Worm (Caenorhabditis elegans) whole organism, late embryonic: ENCODE results near the gene nhr-39.

ENCODE experiments used
- C38D4.7 ChIP-seq: fragments of 200-800 bp; sonication (Bioruptor generic); optimal IDR thresholded peaks from 2 replicates; lab custom pipeline; 2018; ENCODE audit warnings: mild to moderate bottlenecking, missing genetic modification characterization, moderate library complexity, missing compliant biosample characterization
- T23F11.4 ChIP-seq: fragments of 200-800 bp; sonication (Bioruptor generic); optimal IDR thresholded peaks from 2 replicates; lab custom pipeline; 2018; ENCODE audit warnings: mild to moderate bottlenecking, missing genetic modification characterization, missing compliant biosample characterization
- ahr-1 ChIP-seq: sonication (generic microtip); optimal IDR thresholded peaks from 2 replicates; lab custom pipeline; 2016; ENCODE audit warnings: missing genetic modification characterization, missing compliant biosample characterization
- ceh-18 ChIP-seq: sonication (generic microtip); optimal IDR thresholded peaks from 2 replicates; lab custom pipeline; 2016; ENCODE audit warnings: missing genetic modification characterization, missing compliant biosample characterization
- ceh-2 ChIP-seq: sonication (generic microtip); optimal IDR thresholded peaks from 2 replicates; lab custom pipeline; 2016; ENCODE audit warnings: missing genotype, missing genetic modification characterization, missing compliant biosample characterization
- ceh-22 ChIP-seq: sonication (generic microtip); optimal IDR thresholded peaks from 2 replicates; lab custom pipeline; 2017; ENCODE audit warnings: missing biosample characterization, missing genetic modification characterization
- ceh-31 ChIP-seq: sonication (generic microtip); optimal IDR thresholded peaks from 2 replicates; lab custom pipeline; 2016; ENCODE audit warnings: missing genetic modification characterization, missing compliant biosample characterization
- ceh-48 ChIP-seq: sonication (generic microtip); optimal IDR thresholded peaks from 2 replicates; lab custom pipeline; 2016; ENCODE audit warnings: missing genetic modification characterization, inconsistent platforms, missing compliant biosample characterization
- ceh-9 ChIP-seq: sonication (generic microtip); optimal IDR thresholded peaks from 2 replicates; lab custom pipeline; 2016; ENCODE audit warnings: mild to moderate bottlenecking, missing genetic modification characterization, inconsistent platforms, missing compliant biosample characterization
- dve-1 ChIP-seq: sonication (generic microtip); optimal IDR thresholded peaks from 2 replicates; lab custom pipeline; 2017; ENCODE audit warnings: antibody characterized with exemption, mild to moderate bottlenecking, missing genetic modification characterization, missing compliant biosample characterization
- elt-4 ChIP-seq: sonication (generic microtip); optimal IDR thresholded peaks from 2 replicates; lab custom pipeline; 2016; ENCODE audit warnings: missing genetic modification characterization, missing compliant biosample characterization
- ets-4 ChIP-seq: sonication (generic microtip); optimal IDR thresholded peaks from 2 replicates; lab custom pipeline; 2016; ENCODE audit warnings: missing genetic modification characterization, missing compliant biosample characterization
- fkh-10 ChIP-seq: fragments of 150-350 bp; optimal IDR thresholded peaks from 2 replicates; lab custom pipeline; 2014; ENCODE audit warnings: missing biosample characterization, missing genetic modification reagents, missing genetic modification characterization
- gmeb-2 ChIP-seq: sonication (generic microtip); optimal IDR thresholded peaks from 2 replicates; lab custom pipeline; 2016; ENCODE audit warnings: missing genetic modification characterization, inconsistent platforms, missing compliant biosample characterization
- hlh-30 ChIP-seq: sonication (generic microtip); optimal IDR thresholded peaks from 2 replicates; lab custom pipeline; 2017; ENCODE audit warnings: antibody characterized with exemption, missing genetic modification characterization, missing compliant biosample characterization; ENCODE audit not compliant: insufficient read depth
- hlh-6 ChIP-seq: sonication (generic microtip); optimal IDR thresholded peaks from 2 replicates; lab custom pipeline; 2016; ENCODE audit warnings: missing genotype, missing genetic modification characterization, missing compliant biosample characterization
- lin-11 ChIP-seq: fragments of 200-800 bp; sonication (Bioruptor generic); optimal IDR thresholded peaks from 2 replicates; lab custom pipeline; 2018; ENCODE audit warnings: mild to moderate bottlenecking, missing genetic modification characterization, missing compliant biosample characterization
- mec-3 ChIP-seq: sonication (generic microtip); optimal IDR thresholded peaks from 2 replicates; lab custom pipeline; 2016; ENCODE audit warnings: borderline replicate concordance, missing genetic modification characterization, missing compliant biosample characterization
- nfya-1 ChIP-seq: sonication (generic microtip); optimal IDR thresholded peaks from 2 replicates; lab custom pipeline; 2017; ENCODE audit warnings: missing genetic modification characterization, mild to moderate bottlenecking, missing compliant biosample characterization, antibody characterized with exemption, moderate library complexity
- nhr-11 ChIP-seq: fragments of 150-350 bp; optimal IDR thresholded peaks from 2 replicates; lab custom pipeline; 2014; ENCODE audit warnings: missing biosample characterization, missing genetic modification characterization
- npax-4 ChIP-seq: sonication (generic microtip); optimal IDR thresholded peaks from 2 replicates; lab custom pipeline; 2016; ENCODE audit warnings: missing genetic modification characterization, missing compliant biosample characterization
- pha-4 ChIP-seq: fragments of 150-350 bp; optimal IDR thresholded peaks from 2 replicates; lab custom pipeline; 2018; ENCODE audit warnings: missing biosample characterization, missing genetic modification reagents, missing genetic modification characterization
- pqm-1 ChIP-seq: sonication (generic microtip); optimal IDR thresholded peaks from 2 replicates; lab custom pipeline; 2016; ENCODE audit warnings: missing genetic modification characterization, missing compliant biosample characterization
- rnt-1 ChIP-seq: sonication (generic microtip); optimal IDR thresholded peaks from 2 replicates; lab custom pipeline; 2016; ENCODE audit warnings: missing genetic modification characterization, missing compliant biosample characterization
- sdc-2 ChIP-seq: sonication (generic microtip); optimal IDR thresholded peaks from 2 replicates; lab custom pipeline; 2016; ENCODE audit warnings: missing genotype, missing genetic modification characterization, missing compliant biosample characterization
- sox-2 ChIP-seq: fragments of 200-800 bp; sonication (Bioruptor generic); IDR thresholded peaks from 2 replicates; pipeline ENCODE4 v1.3.6; 2022; ENCODE audit warnings: missing genetic modification reagents, missing genetic modification characterization, missing compliant biosample characterization
- syd-9 ChIP-seq: sonication (generic microtip); optimal IDR thresholded peaks from 2 replicates; lab custom pipeline; 2016; ENCODE audit warnings: mild to moderate bottlenecking, missing genetic modification characterization, moderate library complexity, missing compliant biosample characterization
- tbx-2 ChIP-seq: sonication (generic microtip); optimal IDR thresholded peaks from 2 replicates; lab custom pipeline; 2016; ENCODE audit warnings: missing genetic modification characterization, missing compliant biosample characterization
- ttx-3 ChIP-seq: sonication (generic microtip); optimal IDR thresholded peaks from 2 replicates; lab custom pipeline; 2016; ENCODE audit warnings: missing genetic modification reagents, missing genetic modification characterization, missing compliant biosample characterization
- unc-42 ChIP-seq: sonication (generic microtip); optimal IDR thresholded peaks from 2 replicates; lab custom pipeline; 2016; ENCODE audit warnings: missing genotype, missing genetic modification characterization, missing compliant biosample characterization
- unc-86 ChIP-seq: sonication (generic microtip); optimal IDR thresholded peaks from 2 replicates; lab custom pipeline; 2016; ENCODE audit warnings: missing genetic modification characterization, missing compliant biosample characterization
- zip-5 ChIP-seq: sonication (generic microtip); optimal IDR thresholded peaks from 2 replicates; lab custom pipeline; 2016; ENCODE audit warnings: missing genetic modification characterization, missing compliant biosample characterization

nhr-39 gene

DNA sequence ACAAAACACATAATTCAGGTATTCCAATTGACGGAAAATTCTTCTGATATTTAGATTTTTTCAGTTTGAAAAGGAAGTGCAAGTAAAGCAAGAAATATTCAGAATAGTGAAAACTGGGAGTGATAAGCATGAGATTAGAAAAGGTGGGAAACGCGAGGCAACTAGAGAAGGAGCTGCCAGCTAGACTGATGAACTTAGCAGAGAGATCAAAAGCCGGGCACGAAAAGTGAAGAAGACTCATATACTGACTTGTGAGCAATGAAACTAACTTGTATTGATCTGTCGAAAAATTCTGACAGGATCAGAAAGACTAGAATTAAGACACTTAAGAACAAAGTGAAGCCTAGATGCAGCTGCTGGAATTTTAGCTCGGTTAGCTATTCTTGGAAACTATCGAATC lies 41.6 kb upstream of the nhr-39 start, which contains the start of gene nhr-36:
Gene nhr-36, minus strand, starts transcription at position 101 of the 400 bp plus-strand sequence.
- TF ChIP-seq lin-11 (tag; lab: Kevin White, UChicago) (no peak), fkh-10 (no peak), T23F11.4 (GFP tag; lab: Kevin White, UChicago) (no peak), ceh-22 (no peak), hlh-6 (no peak), ceh-48 (tag; lab: Kevin White, UChicago) (no peak)

DNA sequence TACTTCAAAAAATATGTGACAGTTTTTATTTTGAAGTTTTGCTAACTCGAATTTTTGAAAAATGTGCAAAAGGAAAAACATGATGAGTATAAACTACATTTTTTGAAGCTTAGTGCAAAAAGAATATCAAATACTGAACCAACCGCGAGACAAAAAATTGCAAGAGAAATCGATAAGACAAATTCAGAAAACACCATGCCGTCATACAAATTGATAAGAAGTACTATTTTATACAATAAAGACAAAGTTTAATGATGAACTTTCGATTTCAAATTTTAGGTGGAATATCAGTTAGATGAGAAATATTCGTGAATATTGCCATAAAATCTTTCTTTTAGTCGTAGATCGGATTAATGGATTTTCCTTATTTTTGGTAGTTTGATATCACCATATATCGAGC lies 40.4 kb upstream of the nhr-39 start:
- TF ChIP-seq mec-3 (tag; lab: Kevin White, UChicago) (no peak), ets-4 (tag; lab: Kevin White, UChicago) (no peak)

DNA sequence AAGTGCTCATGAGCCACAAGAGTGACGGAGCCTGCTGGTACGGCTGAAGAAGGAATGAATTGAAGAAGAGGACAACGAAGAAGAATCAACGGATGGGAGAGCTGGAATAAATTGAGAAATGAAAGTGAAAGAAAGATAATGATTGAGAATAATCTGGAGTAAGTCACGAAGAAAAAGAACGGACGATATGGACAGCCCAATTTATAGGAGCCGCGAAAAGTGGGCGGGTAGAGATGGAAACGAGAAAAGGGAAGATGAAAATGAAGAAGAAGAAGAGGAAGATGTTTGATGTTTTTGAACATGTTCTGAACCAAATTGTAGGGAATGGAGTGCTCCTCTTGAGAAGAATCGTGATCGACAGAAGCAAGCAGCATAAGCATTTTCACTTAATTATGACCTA lies 36.7 kb upstream of the nhr-39 start, which contains the start of gene slc-17.7:
Gene slc-17.7, minus strand, starts transcription at position 101 of the 400 bp plus-strand sequence.
- TF ChIP-seq ahr-1 (tag; lab: Kevin White, UChicago) = no peak
- TF ChIP-seq ceh-18 (tag; lab: Kevin White, UChicago) = no peak

DNA sequence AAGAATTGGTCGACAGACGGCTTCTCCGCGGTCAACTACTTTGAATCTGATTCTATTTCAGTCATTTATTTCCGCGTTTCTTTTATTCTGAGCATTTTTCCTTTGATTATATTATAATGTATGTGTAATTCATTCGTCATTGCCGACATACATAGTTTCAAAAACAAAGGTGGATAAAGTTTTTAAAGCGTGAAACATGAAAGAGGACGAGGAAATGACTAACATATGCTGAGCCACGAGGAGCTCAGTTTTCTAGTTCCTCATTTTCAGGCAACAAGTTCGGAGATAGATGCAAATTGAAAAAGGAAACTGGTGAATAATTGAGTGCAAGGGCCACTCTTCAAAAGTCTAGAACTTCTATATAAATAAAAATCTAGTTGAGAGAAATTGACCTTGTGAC lies 34.9 kb upstream of the nhr-39 start:
- TF ChIP-seq nhr-11 (tag; lab: Kevin White, UChicago) (no peak), syd-9 (tag; lab: Kevin White, UChicago) (no peak)
- TF ChIP-seq, all 69 proteins: peak for 0

DNA sequence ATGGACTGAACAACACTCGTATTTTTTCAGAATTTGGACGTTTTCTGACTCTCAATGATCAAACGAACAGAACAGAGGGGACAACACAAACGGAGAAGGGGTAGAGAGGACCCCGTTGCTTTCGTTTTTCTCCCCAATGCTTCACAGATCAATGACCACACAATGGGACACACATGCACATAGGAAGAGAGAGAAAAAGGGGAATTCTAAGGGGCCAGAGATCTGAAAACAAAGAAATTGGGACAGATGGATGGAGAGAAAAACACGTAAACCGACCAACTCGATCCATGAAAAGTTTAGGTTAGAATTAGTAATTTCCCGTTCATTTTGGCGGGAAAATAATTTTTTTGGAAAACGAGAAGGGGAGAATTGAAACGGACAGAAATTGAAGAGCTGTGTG lies 32.7 kb upstream of the nhr-39 start:
- no peak for TF ChIP-seq rnt-1
- TF ChIP-seq ttx-3 = no peak
- TF ChIP-seq ceh-18 (tag; lab: Kevin White, UChicago) = peak; percentile 11
- no peak for TF ChIP-seq C38D4.7
- TF ChIP-seq pqm-1 (tag; lab: Kevin White, UChicago) = no peak
- TF ChIP-seq unc-42 (tag; lab: Kevin White, UChicago) = peak; percentile 35
- no peak for TF ChIP-seq sdc-2 (tag; lab: Kevin White, UChicago)
- TF ChIP-seq tbx-2 (tag; lab: Kevin White, UChicago) = peak; percentile 7
- peak; percentile 47 for TF ChIP-seq ceh-31 (tag; lab: Kevin White, UChicago)
- TF ChIP-seq gmeb-2 (tag; lab: Kevin White, UChicago) = no peak

DNA sequence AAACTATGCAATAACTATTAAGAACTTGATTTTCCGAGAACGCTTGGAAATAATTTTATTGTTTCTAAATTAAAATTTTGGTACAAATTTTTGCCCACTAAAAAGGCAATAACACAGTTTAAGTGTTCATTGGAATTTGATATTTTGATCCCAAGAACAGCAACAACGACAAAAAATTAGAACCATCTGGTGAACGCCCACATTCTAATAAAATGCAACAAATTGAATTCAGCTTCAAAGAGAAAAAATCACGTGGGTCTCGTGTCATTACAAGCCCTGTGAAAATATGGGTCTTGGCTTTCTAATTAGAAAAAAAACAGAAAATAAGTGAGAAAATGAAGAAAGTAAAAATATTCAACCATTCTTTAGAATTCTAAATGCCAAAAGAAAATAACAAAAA lies 31.3 kb upstream of the nhr-39 start:
- no peak for TF ChIP-seq rnt-1
- TF ChIP-seq ceh-2 (tag; lab: Kevin White, UChicago) = no peak
- no peak for TF ChIP-seq lin-11 (tag; lab: Kevin White, UChicago)
- TF ChIP-seq mec-3 (tag; lab: Kevin White, UChicago) = no peak
- TF ChIP-seq npax-4 = no peak
- TF ChIP-seq sox-2 = no peak
- no peak for TF ChIP-seq unc-86 (tag; lab: Kevin White, UChicago)
- no peak for TF ChIP-seq hlh-30
- no peak for TF ChIP-seq syd-9 (tag; lab: Kevin White, UChicago)
- no peak for TF ChIP-seq ceh-48 (tag; lab: Kevin White, UChicago)
- TF ChIP-seq elt-4 (tag; lab: Kevin White, UChicago) = no peak
- TF ChIP-seq nfya-1 (tag; lab: Kevin White, UChicago) = no peak
- TF ChIP-seq pha-4 (tag; lab: Kevin White, UChicago) = no peak
- TF ChIP-seq zip-5 (tag; lab: Kevin White, UChicago) = no peak
- TF ChIP-seq pqm-1 (tag; lab: Kevin White, UChicago) = no peak
- TF ChIP-seq gmeb-2 (tag; lab: Kevin White, UChicago) = no peak
- no peak for TF ChIP-seq dve-1
- TF ChIP-seq ceh-9 = no peak
